Worm (Caenorhabditis elegans) whole organism, L3 larva: ENCODE data around the gene C14B1.12.

Source experiments
- ama-1 ChIP-seq: fragments of 150-350 bp; optimal IDR thresholded peaks from 2 replicates; lab custom pipeline; 2018
- ceh-16 ChIP-seq: sonication (generic microtip); optimal IDR thresholded peaks from 2 replicates; lab custom pipeline; 2017; ENCODE audit warnings: missing biosample characterization, missing genetic modification characterization
- ceh-28 ChIP-seq: fragments of 150-350 bp; optimal IDR thresholded peaks from 2 replicates; lab custom pipeline; 2014; ENCODE audit warnings: missing biosample characterization, missing genetic modification reagents, missing genetic modification characterization
- ceh-82 ChIP-seq: fragments of 150-350 bp; optimal IDR thresholded peaks from 2 replicates; lab custom pipeline; 2014; ENCODE audit warnings: missing biosample characterization, missing genetic modification characterization
- ceh-9 ChIP-seq: sonication (generic microtip); optimal IDR thresholded peaks from 2 replicates; lab custom pipeline; 2018; ENCODE audit warnings: missing biosample characterization, missing genetic modification characterization
- daf-12 ChIP-seq: fragments of 150-350 bp; optimal IDR thresholded peaks from 2 replicates; lab custom pipeline; 2014; ENCODE audit warnings: missing biosample characterization, missing genetic modification reagents, missing genetic modification characterization
- egl-27 ChIP-seq: sonication (generic microtip); optimal IDR thresholded peaks from 4 replicates; lab custom pipeline; 2017; ENCODE audit warnings: missing biosample characterization, missing genetic modification reagents, missing genetic modification characterization
- egl-5 ChIP-seq: fragments of 150-350 bp; optimal IDR thresholded peaks from 2 replicates; lab custom pipeline; 2017; ENCODE audit warnings: missing biosample characterization, missing genetic modification reagents, missing genetic modification characterization, inconsistent platforms
- elt-1 ChIP-seq: fragments of 150-350 bp; optimal IDR thresholded peaks from 2 replicates; lab custom pipeline; 2014; ENCODE audit warnings: missing biosample characterization, missing genetic modification characterization
- elt-2 ChIP-seq: sonication (generic microtip); optimal IDR thresholded peaks from 2 replicates; lab custom pipeline; 2016; ENCODE audit warnings: missing genetic modification reagents, mild to moderate bottlenecking, missing genetic modification characterization, missing compliant biosample characterization
- elt-3 ChIP-seq, 3 experiments: fragments of 150-350 bp in 1 of 3; sonication (generic microtip) in 2 of 3; optimal IDR thresholded peaks; 2 replicates in 2 of 3; 4 replicates in 1 of 3; lab custom pipeline; 2014 to 2017; ENCODE audit warnings: missing biosample characterization in 3 of 3, missing genetic modification characterization in 3 of 3
- eor-1 ChIP-seq, 2 experiments: fragments of 150-350 bp; optimal IDR thresholded peaks; 2 replicates each; lab custom pipeline; 2014 to 2018; ENCODE audit warnings: missing biosample characterization in 2 of 2, missing genetic modification characterization in 2 of 2
- fkh-2 ChIP-seq: fragments of 150-350 bp; optimal IDR thresholded peaks from 2 replicates; lab custom pipeline; 2014; ENCODE audit warnings: missing biosample characterization, missing genetic modification reagents, missing genetic modification characterization
- fos-1 ChIP-seq: fragments of 150-350 bp; optimal IDR thresholded peaks from 2 replicates; lab custom pipeline; 2014; ENCODE audit warnings: missing biosample characterization, missing genetic modification characterization
- hmg-11 ChIP-seq: sonication (generic microtip); optimal IDR thresholded peaks from 2 replicates; lab custom pipeline; 2016; ENCODE audit warnings: missing genetic modification characterization, missing compliant biosample characterization
- jun-1 ChIP-seq: fragments of 150-350 bp; optimal IDR thresholded peaks from 2 replicates; lab custom pipeline; 2014; ENCODE audit warnings: missing biosample characterization, missing genetic modification reagents, missing genetic modification characterization
- lin-39 ChIP-seq: fragments of 150-350 bp; optimal IDR thresholded peaks from 2 replicates; lab custom pipeline; 2018; ENCODE audit warnings: missing biosample characterization, missing genetic modification reagents, missing genetic modification characterization
- lsy-12 ChIP-seq: sonication (generic microtip); optimal IDR thresholded peaks from 2 replicates; lab custom pipeline; 2016; ENCODE audit warnings: mild to moderate bottlenecking, missing genetic modification characterization, missing compliant biosample characterization
- mml-1 ChIP-seq: fragments of 150-350 bp; sonication (generic microtip); optimal IDR thresholded peaks from 3 replicates; lab custom pipeline; 2014; ENCODE audit warnings: missing biosample characterization, missing genetic modification characterization
- nfya-1 ChIP-seq: sonication (generic microtip); optimal IDR thresholded peaks from 2 replicates; lab custom pipeline; 2017; ENCODE audit warnings: missing genetic modification characterization, mild to moderate bottlenecking, missing compliant biosample characterization, antibody characterized with exemption, moderate library complexity; ENCODE audit not compliant: insufficient read depth
- nhr-12 ChIP-seq: fragments of 150-350 bp; optimal IDR thresholded peaks from 2 replicates; lab custom pipeline; 2014; ENCODE audit warnings: missing biosample characterization, missing genetic modification characterization
- nhr-23 ChIP-seq: fragments of 150-350 bp; optimal IDR thresholded peaks from 2 replicates; lab custom pipeline; 2014; ENCODE audit warnings: missing biosample characterization, missing genetic modification reagents, missing genetic modification characterization
- nhr-25 ChIP-seq: sonication (generic microtip); optimal IDR thresholded peaks from 2 replicates; lab custom pipeline; 2017; ENCODE audit warnings: missing biosample characterization, missing genetic modification characterization
- nhr-28 ChIP-seq: fragments of 150-350 bp; optimal IDR thresholded peaks from 2 replicates; lab custom pipeline; 2014; ENCODE audit warnings: missing biosample characterization, missing genetic modification characterization
- nhr-67 ChIP-seq: fragments of 150-350 bp; optimal IDR thresholded peaks from 2 replicates; lab custom pipeline; 2014; ENCODE audit warnings: missing biosample characterization, missing genetic modification characterization
- pqm-1 ChIP-seq: fragments of 150-350 bp; optimal IDR thresholded peaks from 2 replicates; lab custom pipeline; 2017; ENCODE audit warnings: missing biosample characterization, missing genetic modification characterization, inconsistent platforms
- sea-2 ChIP-seq: fragments of 150-350 bp; sonication (generic microtip); optimal IDR thresholded peaks from 4 replicates; lab custom pipeline; 2014; ENCODE audit warnings: missing biosample characterization, missing genetic modification reagents, missing genetic modification characterization
- skn-1 ChIP-seq: fragments of 150-350 bp; optimal IDR thresholded peaks from 2 replicates; lab custom pipeline; 2014; ENCODE audit warnings: missing biosample characterization, missing genetic modification characterization
- snpc-4 ChIP-seq: fragments of 150-350 bp; optimal IDR thresholded peaks from 2 replicates; lab custom pipeline; 2014; ENCODE audit warnings: missing biosample characterization, missing genetic modification characterization
- tbx-2 ChIP-seq: sonication (generic microtip); optimal IDR thresholded peaks from 2 replicates; lab custom pipeline; 2016; ENCODE audit warnings: mild to moderate bottlenecking, missing genetic modification characterization, missing compliant biosample characterization
- unc-39 ChIP-seq: sonication (generic microtip); optimal IDR thresholded peaks from 4 replicates; lab custom pipeline; 2017; ENCODE audit warnings: missing biosample characterization, missing genetic modification characterization
- unc-62 ChIP-seq: fragments of 150-350 bp; sonication (generic microtip); optimal IDR thresholded peaks from 4 replicates; lab custom pipeline; 2014; ENCODE audit warnings: missing biosample characterization, missing genetic modification reagents, missing genetic modification characterization
- zag-1 ChIP-seq: fragments of 150-350 bp; optimal IDR thresholded peaks from 2 replicates; lab custom pipeline; 2014; ENCODE audit warnings: missing biosample characterization, missing genetic modification characterization
- ztf-11 ChIP-seq: fragments of 150-350 bp; optimal IDR thresholded peaks from 2 replicates; lab custom pipeline; 2014; ENCODE audit warnings: missing biosample characterization, missing genetic modification characterization
- ztf-4 ChIP-seq: fragments of 150-350 bp; optimal IDR thresholded peaks from 2 replicates; lab custom pipeline; 2014; ENCODE audit warnings: missing biosample characterization, missing genetic modification characterization

Gene C14B1.12

DNA sequence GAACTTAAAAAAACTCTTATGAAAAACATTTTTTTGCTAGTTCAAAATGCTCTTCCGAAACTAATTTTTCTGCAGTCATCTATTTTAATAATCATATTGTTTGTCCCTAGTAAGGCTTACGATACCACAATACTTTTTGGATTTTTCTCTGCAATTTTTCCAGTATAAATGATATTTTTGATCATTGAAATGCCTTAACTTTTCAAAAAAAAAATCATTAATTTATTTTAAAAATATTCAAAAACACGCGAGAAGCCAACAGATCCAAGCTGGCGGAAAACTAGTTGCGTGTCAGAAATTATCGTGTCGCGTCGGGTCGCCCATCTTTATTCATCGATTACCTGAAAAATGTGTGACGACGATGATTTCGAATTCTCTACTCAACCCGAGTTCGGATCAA, 43.4 kb upstream of the C14B1.12 start, which contains the start of gene gmeb-3:
Gene gmeb-3 (plus strand): TSS at position 301 of the 400 bp plus-strand sequence.
- TF ChIP-seq ceh-9 (tag; lab: Kevin White, UChicago) = no peak
- TF ChIP-seq ceh-82 = no peak
- no peak for TF ChIP-seq zag-1 (tag; lab: Kevin White, UChicago)
- no peak for TF ChIP-seq pqm-1 (tag; lab: Kevin White, UChicago)

ce11 chrIII:3765460-3765859, 40.7 kb upstream of the C14B1.12 start, which contains the start of gene C44F1.1:
TSS of gene C44F1.1 (minus strand) at chrIII:3765560.
- TF ChIP-seq ztf-11 (tag; lab: Kevin White, UChicago) = no peak
- no peak for TF ChIP-seq jun-1 (tag; lab: Kevin White, UChicago)
- TF ChIP-seq daf-12 (tag; lab: Kevin White, UChicago) = no peak
- no peak for TF ChIP-seq fkh-2 (tag; lab: Kevin White, UChicago)
- no peak for TF ChIP-seq ama-1
- TF ChIP-seq tbx-2 (tag; lab: Kevin White, UChicago) = no peak
- TF ChIP-seq mml-1 (tag; lab: Kevin White, UChicago) = no peak
- no peak for TF ChIP-seq ztf-4
- no peak for TF ChIP-seq nfya-1 (tag; lab: Kevin White, UChicago)
- no peak for TF ChIP-seq egl-27 (tag; lab: Kevin White, UChicago)
- TF ChIP-seq zag-1 (tag; lab: Kevin White, UChicago) = no peak
- no peak for TF ChIP-seq nhr-28 (tag; lab: Kevin White, UChicago)
- no peak for TF ChIP-seq snpc-4 (tag; lab: Kevin White, UChicago)
- no peak for TF ChIP-seq skn-1 (tag; lab: Kevin White, UChicago)

DNA sequence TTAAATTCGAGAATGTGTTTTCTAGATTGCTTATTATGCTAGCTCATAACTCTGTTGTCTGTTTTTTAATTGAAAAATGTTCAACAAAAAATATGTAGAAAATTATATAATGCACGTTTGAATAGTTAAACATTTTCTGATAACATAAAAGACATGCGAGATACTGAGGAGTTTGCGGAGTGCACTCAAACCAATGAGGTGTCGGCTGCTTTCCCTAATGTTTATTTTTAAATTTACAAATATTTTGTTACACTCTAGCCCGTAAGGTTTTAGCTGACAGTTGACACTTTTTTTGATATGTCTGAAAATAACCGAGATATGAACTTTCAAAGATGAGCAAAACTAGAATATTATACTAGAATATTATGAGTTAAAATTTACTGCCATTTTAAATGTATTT, 39.8 kb upstream of the C14B1.12 start:
- TF ChIP-seq fos-1 (tag; lab: Kevin White, UChicago) (no peak), ceh-82 (no peak), nhr-23 (tag; lab: Kevin White, UChicago) (no peak), snpc-4 (tag; lab: Kevin White, UChicago) (peak; percentile 34)

DNA sequence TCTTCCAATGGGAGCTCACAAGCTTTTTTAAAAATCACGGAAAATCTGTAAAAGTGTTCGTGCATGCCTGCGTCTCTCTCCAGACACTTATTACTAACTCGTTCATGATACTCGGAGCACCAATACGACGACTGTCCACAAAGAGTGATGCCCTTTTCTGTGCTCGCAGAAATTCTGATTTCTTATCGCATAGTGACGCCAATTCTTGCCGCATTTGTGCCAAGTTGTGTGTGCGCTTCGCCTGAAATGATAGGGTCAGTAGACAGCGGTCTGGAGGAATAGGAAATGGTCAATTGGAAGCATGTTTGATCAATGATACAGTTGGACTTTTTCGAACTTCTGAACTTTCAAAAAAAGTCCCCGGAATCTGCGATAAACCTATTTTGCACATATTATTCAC, 39.3 kb upstream of the C14B1.12 start:
- TF ChIP-seq nhr-23 (tag; lab: Kevin White, UChicago) = no peak
- no peak for TF ChIP-seq lin-39 (tag; lab: Kevin White, UChicago)
- no peak for TF ChIP-seq unc-62
- TF ChIP-seq hmg-11 = no peak
- peak; percentile 66 for TF ChIP-seq pqm-1 (tag; lab: Kevin White, UChicago)
- TF ChIP-seq nhr-25 (tag; lab: Kevin White, UChicago) = no peak
- no peak for TF ChIP-seq egl-5 (tag; lab: Kevin White, UChicago)
- TF ChIP-seq nhr-12 = no peak
- no peak for TF ChIP-seq skn-1 (tag; lab: Kevin White, UChicago)
- TF ChIP-seq lsy-12 (tag; lab: Kevin White, UChicago) = no peak
- no peak for TF ChIP-seq eor-1 (tag; optimal IDR thresholded peaks at IDR 0.05; lab: Kevin White, UChicago)
- TF ChIP-seq elt-1 (tag; lab: Kevin White, UChicago) = no peak
- TF ChIP-seq elt-2 (tag; lab: Kevin White, UChicago) = peak; percentile 66
- TF ChIP-seq nhr-67 = no peak

DNA sequence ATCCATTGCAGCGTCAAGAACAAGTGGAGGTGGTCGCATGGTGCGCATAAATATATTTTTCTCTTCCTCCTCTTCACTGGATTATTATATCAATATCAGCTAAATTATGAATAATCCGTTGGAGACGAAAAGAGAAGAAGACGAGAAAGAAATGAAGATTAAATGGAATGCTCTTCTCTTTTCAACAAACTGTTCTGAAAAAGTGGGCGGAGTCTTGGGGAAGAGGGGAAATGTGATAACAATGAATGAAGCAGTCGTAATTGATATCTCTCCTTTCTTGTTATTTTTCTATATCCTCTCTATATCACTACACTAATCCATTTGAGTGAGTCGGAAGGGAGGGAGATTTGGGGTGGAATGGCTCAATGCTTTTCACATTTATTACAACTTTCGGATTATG, 34.5 kb upstream of the C14B1.12 start, which contains the start of gene arcp-1:
Gene arcp-1 (minus strand): TSS at position 101 of the 400 bp plus-strand sequence.
- TF ChIP-seq ceh-9 (tag; lab: Kevin White, UChicago) (no peak), ceh-28 (tag; lab: Kevin White, UChicago) (no peak), jun-1 (tag; lab: Kevin White, UChicago) (no peak), ceh-16 (tag; lab: Kevin White, UChicago) (no peak), nhr-67 (no peak), eor-1 (tag; optimal IDR thresholded peaks at IDR 0.05; lab: Kevin White, UChicago) (no peak), nhr-25 (tag; lab: Kevin White, UChicago) (no peak), fos-1 (tag; lab: Kevin White, UChicago) (no peak), nhr-12 (no peak)

- no peak for TF ChIP-seq elt-1 (tag; lab: Kevin White, UChicago)
- no peak for TF ChIP-seq mml-1 (tag; lab: Kevin White, UChicago)
- no peak for TF ChIP-seq nhr-25 (tag; lab: Kevin White, UChicago)
- TF ChIP-seq nhr-28 (tag; lab: Kevin White, UChicago) = no peak
- no peak for TF ChIP-seq daf-12 (tag; lab: Kevin White, UChicago)
- no peak for TF ChIP-seq unc-62
- no peak for TF ChIP-seq elt-3 (tag; optimal IDR thresholded peaks at IDR 0.05; lab: Kevin White, UChicago)
- TF ChIP-seq fkh-2 (tag; lab: Kevin White, UChicago) = no peak
- no peak for TF ChIP-seq sea-2
- no peak for TF ChIP-seq unc-39 (tag; lab: Kevin White, UChicago)
These were observed 20.4 kb upstream of the C14B1.12 start, which contains the start of gene lin-48 for ce11 chrIII:3745138-3745537. TSS of gene lin-48 (plus strand) at chrIII:3745438.
